Fruit fly (Drosophila melanogaster) whole organism, prepupa: Measurements from ENCODE around the gene CecA2.

Source experiments
- CG3919 ChIP-seq: fragments of 200-800 bp; sonication (Bioruptor generic); optimal IDR thresholded peaks from 3 replicates; lab custom pipeline; 2016; ENCODE audit warnings: missing biosample characterization, missing genetic modification characterization
- CG6276 ChIP-seq: fragments of 200-800 bp; sonication (Bioruptor generic); optimal IDR thresholded peaks from 2 replicates; lab custom pipeline; 2017; ENCODE audit warnings: missing biosample characterization, mild to moderate bottlenecking, missing genetic modification characterization
- CG8632 ChIP-seq: fragments of 200-800 bp; sonication (Bioruptor generic); optimal IDR thresholded peaks from 3 replicates; lab custom pipeline; 2016; ENCODE audit warnings: missing biosample characterization, missing genetic modification characterization
- Ets96B ChIP-seq: fragments of 200-800 bp; optimal IDR thresholded peaks from 2 replicates; lab custom pipeline; 2019; ENCODE audit warnings: missing biosample characterization, mild to moderate bottlenecking, missing genetic modification characterization, moderate library complexity
- Hr4 ChIP-seq: fragments of 200-800 bp; sonication (Bioruptor generic); optimal IDR thresholded peaks from 3 replicates; lab custom pipeline; 2016; ENCODE audit warnings: missing biosample characterization, missing genetic modification characterization
- Smox ChIP-seq: fragments of 200-800 bp; sonication (Bioruptor generic); optimal IDR thresholded peaks from 3 replicates; lab custom pipeline; 2016; ENCODE audit warnings: missing biosample characterization, missing genetic modification characterization
- vri ChIP-seq: fragments of 200-800 bp; sonication (Bioruptor generic); optimal IDR thresholded peaks from 3 replicates; lab custom pipeline; 2016; ENCODE audit warnings: missing biosample characterization, mild to moderate bottlenecking, missing genetic modification characterization

- TF ChIP-seq Hr4 (GFP tag; lab: Kevin White, UChicago) (no peak), Ets96B (no peak), CG8632 (GFP tag; lab: Kevin White, UChicago) (no peak), CG3919 (GFP tag; lab: Kevin White, UChicago) (no peak), vri (GFP tag; lab: Kevin White, UChicago) (no peak), CG6276 (no peak), Smox (GFP tag; lab: Kevin White, UChicago) (no peak)
Measured at dm6 chr3R:30176314-30176713, 35.6 kb upstream of the CecA2 start.
